Worm (Caenorhabditis elegans): Measurements from ENCODE around the gene T16G12.10.

- TF ChIP-seq cey-2 (tag; optimal IDR thresholded peaks at IDR 0.05; ENCODE audit: borderline replicate concordance, insufficient read depth) (no peak), lim-7 (GFP tag; IDR thresholded peaks at IDR 0.05) (no peak), nhr-111 (GFP tag; optimal IDR thresholded peaks at IDR 0.05) (no peak), lin-13 (GFP tag; optimal IDR thresholded peaks at IDR 0.05) (no peak), aly-2 (tag; optimal IDR thresholded peaks at IDR 0.05) (no peak)
Measured at ce11 chrIII:10057518-10057917, 1.6 kb upstream of the T16G12.10 start, which contains the start of gene T16G12.4.
